Fruit fly (Drosophila melanogaster) whole organism, embryonic: ENCODE measurements around the gene TyrRII.
A peak's percentile ranks its signal among the peaks of the same experiment; 100 is the strongest.

Experiments
- ATbp ChIP-seq: fragments of 200-800 bp; sonication (Bioruptor generic); optimal IDR thresholded peaks from 2 replicates; lab custom pipeline; 2017; ENCODE audit warnings: missing biosample characterization, mild to moderate bottlenecking, missing genetic modification characterization, missing genetic modification reagents
- Antp ChIP-seq: fragments of 200-800 bp; sonication (Bioruptor generic); optimal IDR thresholded peaks from 3 replicates; lab custom pipeline; 2016; ENCODE audit warnings: missing biosample characterization, missing genetic modification characterization
- C15 ChIP-seq: fragments of 200-800 bp; sonication (Bioruptor generic); IDR thresholded peaks from 3 replicates; pipeline ENCODE4 v1.3.6; 2022; ENCODE audit warnings: missing biosample characterization, missing genetic modification characterization
- CG12659 ChIP-seq: fragments of 200-800 bp; sonication (Bioruptor generic); optimal IDR thresholded peaks from 3 replicates; lab custom pipeline; 2017; ENCODE audit warnings: mild to moderate bottlenecking, missing biosample characterization, missing genetic modification reagents, missing genetic modification characterization
- CG14860 ChIP-seq: fragments of 200-800 bp; sonication (Bioruptor generic); IDR thresholded peaks from 3 replicates; pipeline ENCODE4 v1.3.6; 2022; ENCODE audit warnings: missing biosample characterization, missing genetic modification characterization; ENCODE audit not compliant: partially characterized antibody
- CG16813 ChIP-seq: fragments of 200-800 bp; sonication (Bioruptor generic); IDR thresholded peaks from 3 replicates; pipeline ENCODE4 v1.3.6; 2022; ENCODE audit warnings: missing biosample characterization, missing genetic modification characterization; ENCODE audit not compliant: partially characterized antibody
- CG17385 ChIP-seq: fragments of 200-800 bp; sonication (Bioruptor generic); optimal IDR thresholded peaks from 3 replicates; lab custom pipeline; 2018; ENCODE audit warnings: missing biosample characterization, mild to moderate bottlenecking, missing genetic modification characterization
- CG18262 ChIP-seq: fragments of 200-800 bp; optimal IDR thresholded peaks from 3 replicates; lab custom pipeline; 2019; ENCODE audit warnings: missing biosample characterization, mild to moderate bottlenecking, missing genetic modification characterization, moderate library complexity
- CG2116 ChIP-seq: fragments of 200-800 bp; sonication (Bioruptor generic); optimal IDR thresholded peaks from 3 replicates; lab custom pipeline; 2018; ENCODE audit warnings: missing biosample characterization, mild to moderate bottlenecking, missing genetic modification characterization
- CG3065 ChIP-seq: fragments of 200-800 bp; sonication (Bioruptor generic); optimal IDR thresholded peaks from 2 replicates; lab custom pipeline; 2016; ENCODE audit warnings: missing biosample characterization, missing genetic modification characterization
- CG3726 ChIP-seq: fragments of 200-800 bp; sonication (Bioruptor generic); IDR thresholded peaks from 3 replicates; pipeline ENCODE4, ENCODE4 v1.3.6; 2022; ENCODE audit warnings: missing biosample characterization, missing genetic modification characterization
- CG3838 ChIP-seq: fragments of 200-800 bp; sonication (Bioruptor generic); optimal IDR thresholded peaks from 3 replicates; lab custom pipeline; 2016; ENCODE audit warnings: missing biosample characterization, missing genetic modification characterization
- CG3847 ChIP-seq: fragments of 200-800 bp; sonication (Bioruptor generic); IDR thresholded peaks from 2 replicates; pipeline ENCODE4 v1.3.6; 2022; ENCODE audit warnings: missing biosample characterization, missing genetic modification characterization
- CG4328 ChIP-seq: fragments of 200-800 bp; sonication (Bioruptor generic); optimal IDR thresholded peaks from 3 replicates; lab custom pipeline; 2017; ENCODE audit warnings: missing biosample characterization, missing genetic modification reagents, missing genetic modification characterization
- CG43689 ChIP-seq: fragments of 200-800 bp; sonication (Bioruptor generic); IDR thresholded peaks from 2 replicates; pipeline ENCODE4 v1.3.6; 2022; ENCODE audit warnings: missing biosample characterization, missing genetic modification characterization
- CG6689 ChIP-seq: fragments of 200-800 bp; sonication (Bioruptor generic); IDR thresholded peaks from 2 replicates; pipeline ENCODE4 v1.3.6; 2022; ENCODE audit warnings: missing biosample characterization, missing genetic modification characterization
- CG6813 ChIP-seq: fragments of 200-800 bp; sonication (Bioruptor generic); optimal IDR thresholded peaks from 2 replicates; lab custom pipeline; 2017; ENCODE audit warnings: missing biosample characterization, missing genetic modification characterization, mild to moderate bottlenecking, moderate library complexity, missing genetic modification reagents
- CG8089 ChIP-seq: fragments of 200-800 bp; sonication (Bioruptor generic); optimal IDR thresholded peaks from 3 replicates; lab custom pipeline; 2016; ENCODE audit warnings: missing biosample characterization, missing genetic modification characterization
- CG8290 ChIP-seq, 3 experiments: fragments of 200-800 bp; sonication (Bioruptor generic); optimal IDR thresholded peaks; 2 replicates each; lab custom pipeline; 2016 to 2019; ENCODE audit warnings: missing biosample characterization in 3 of 3, missing genetic modification characterization in 3 of 3, mild to moderate bottlenecking in 2 of 3, moderate library complexity in 1 of 3
- CG8478 ChIP-seq: fragments of >200 bp; optimal IDR thresholded peaks from 2 replicates; lab custom pipeline; 2018
- Ets97D ChIP-seq: fragments of 200-800 bp; sonication (Bioruptor generic); optimal IDR thresholded peaks from 3 replicates; lab custom pipeline; 2016; ENCODE audit warnings: missing biosample characterization, missing genetic modification characterization
- HHEX ChIP-seq: fragments of 200-800 bp; sonication (Bioruptor generic); optimal IDR thresholded peaks from 3 replicates; lab custom pipeline; 2017; ENCODE audit warnings: missing biosample characterization, mild to moderate bottlenecking, missing genetic modification characterization, missing genetic modification reagents
- Lpt ChIP-seq: fragments of >200 bp; optimal IDR thresholded peaks from 2 replicates; lab custom pipeline; 2018; ENCODE audit warnings: missing biosample characterization, missing genetic modification characterization
- MTF-1 ChIP-seq: fragments of 200-800 bp; sonication (Bioruptor generic); optimal IDR thresholded peaks from 2 replicates; lab custom pipeline; 2018; ENCODE audit warnings: missing biosample characterization, mild to moderate bottlenecking, missing genetic modification characterization, borderline replicate concordance
- NC2α ChIP-seq: fragments of 200-800 bp; sonication (Bioruptor generic); optimal IDR thresholded peaks from 2 replicates; lab custom pipeline; 2016; ENCODE audit warnings: missing biosample characterization, missing genetic modification characterization
- Sry-δ ChIP-seq: fragments of 200-800 bp; sonication (Bioruptor generic); optimal IDR thresholded peaks from 2 replicates; lab custom pipeline; 2016; ENCODE audit warnings: missing biosample characterization, missing genetic modification characterization
- Stat92E ChIP-seq, 3 experiments: fragments of >200 bp in 2 of 3; fragments of 200-800 bp in 1 of 3; sonication (Bioruptor generic) in 1 of 3; optimal IDR thresholded peaks; 2 replicates each; lab custom pipeline; 2017 to 2019; ENCODE audit warnings: missing biosample characterization in 3 of 3, missing genetic modification characterization in 3 of 3, mild to moderate bottlenecking in 1 of 3, moderate library complexity in 1 of 3
- ase ChIP-seq: fragments of 200-800 bp; sonication (Bioruptor generic); IDR thresholded peaks from 3 replicates; pipeline ENCODE4 v1.3.6; 2022; ENCODE audit warnings: missing biosample characterization, missing genetic modification characterization
- cad ChIP-seq: fragments of >200 bp; optimal IDR thresholded peaks from 2 replicates; lab custom pipeline; 2017; ENCODE audit warnings: missing biosample characterization, missing genetic modification characterization
- cato ChIP-seq: fragments of 200-800 bp; sonication (Bioruptor generic); optimal IDR thresholded peaks from 2 replicates; lab custom pipeline; 2016; ENCODE audit warnings: missing biosample characterization, missing genetic modification characterization, borderline replicate concordance
- corto ChIP-seq: fragments of 200-800 bp; sonication (Bioruptor generic); optimal IDR thresholded peaks from 2 replicates; lab custom pipeline; 2016; ENCODE audit warnings: missing biosample characterization, mild to moderate bottlenecking, missing genetic modification characterization, moderate library complexity
- dan ChIP-seq: fragments of 200-800 bp; sonication (Bioruptor generic); IDR thresholded peaks from 2 replicates; pipeline ENCODE4 v1.3.6; 2022; ENCODE audit warnings: missing biosample characterization, missing genetic modification characterization
- fd96Cb ChIP-seq: fragments of 200-800 bp; sonication (Bioruptor generic); optimal IDR thresholded peaks from 2 replicates; lab custom pipeline; 2018; ENCODE audit warnings: missing biosample characterization, mild to moderate bottlenecking, missing genetic modification characterization, moderate library complexity
- grau ChIP-seq: fragments of 200-800 bp; optimal IDR thresholded peaks from 3 replicates; lab custom pipeline; 2019; ENCODE audit warnings: missing biosample characterization, mild to moderate bottlenecking, missing genetic modification characterization, moderate library complexity
- hth ChIP-seq: fragments of >200 bp; optimal IDR thresholded peaks from 2 replicates; lab custom pipeline; 2017; ENCODE audit warnings: inconsistent platforms
- ind ChIP-seq: fragments of 200-800 bp; sonication (Bioruptor generic); optimal IDR thresholded peaks from 3 replicates; lab custom pipeline; 2016; ENCODE audit warnings: missing biosample characterization, missing genetic modification characterization
- lbe ChIP-seq: fragments of 200-800 bp; sonication (Bioruptor generic); optimal IDR thresholded peaks from 2 replicates; lab custom pipeline; 2016; ENCODE audit warnings: missing biosample characterization, mild to moderate bottlenecking, missing genetic modification characterization
- lov ChIP-seq, 2 experiments: fragments of 200-800 bp in 1 of 2; fragments of >200 bp in 1 of 2; sonication (Bioruptor generic) in 1 of 2; IDR thresholded peaks in 1 of 2; optimal IDR thresholded peaks in 1 of 2; 2 replicates in 1 of 2; 3 replicates in 1 of 2; pipeline versions ENCODE4 v1.3.6 to Lab custom; 2017 to 2022; ENCODE audit warnings: missing biosample characterization in 1 of 2, missing genetic modification characterization in 1 of 2
- mam ChIP-seq: fragments of 200-800 bp; sonication (Bioruptor generic); optimal IDR thresholded peaks from 3 replicates; lab custom pipeline; 2016; ENCODE audit warnings: missing biosample characterization, missing genetic modification characterization
- mirr ChIP-seq: fragments of 200-800 bp; sonication (Bioruptor generic); optimal IDR thresholded peaks from 3 replicates; lab custom pipeline; 2018; ENCODE audit warnings: missing biosample characterization, mild to moderate bottlenecking, missing genetic modification characterization
- odd ChIP-seq: fragments of 200-800 bp; sonication (Bioruptor generic); optimal IDR thresholded peaks from 2 replicates; lab custom pipeline; 2017; ENCODE audit warnings: missing biosample characterization, mild to moderate bottlenecking, missing genetic modification characterization
- org-1 ChIP-seq: fragments of 200-800 bp; sonication (Bioruptor generic); optimal IDR thresholded peaks from 2 replicates; lab custom pipeline; 2017; ENCODE audit warnings: missing biosample characterization, missing genetic modification characterization
- pzg ChIP-seq: fragments of 200-800 bp; sonication (Bioruptor generic); optimal IDR thresholded peaks from 3 replicates; lab custom pipeline; 2018; ENCODE audit warnings: missing biosample characterization, mild to moderate bottlenecking, missing genetic modification characterization, moderate library complexity
- sc ChIP-seq, 3 experiments: fragments of >200 bp in 2 of 3; fragments of 200-800 bp in 1 of 3; sonication (Bioruptor generic) in 1 of 3; optimal IDR thresholded peaks; 2 replicates in 2 of 3; 3 replicates in 1 of 3; lab custom pipeline; 2017; ENCODE audit warnings: mild to moderate bottlenecking in 1 of 3, missing biosample characterization in 1 of 3, missing genetic modification characterization in 1 of 3, missing genetic modification reagents in 1 of 3
- trh ChIP-seq: fragments of 200-800 bp; sonication (Bioruptor generic); optimal IDR thresholded peaks from 2 replicates; lab custom pipeline; 2016; ENCODE audit warnings: missing biosample characterization, missing genetic modification characterization
- twi ChIP-seq: fragments of 200-800 bp; optimal IDR thresholded peaks from 2 replicates; lab custom pipeline; 2019; ENCODE audit warnings: missing biosample characterization, mild to moderate bottlenecking, missing genetic modification characterization, moderate library complexity
- z ChIP-seq: fragments of 200-800 bp; sonication (Bioruptor generic); IDR thresholded peaks from 3 replicates; pipeline ENCODE4 v1.3.6; 2022; ENCODE audit warnings: missing biosample characterization, missing genetic modification characterization

The TyrRII gene

DNA sequence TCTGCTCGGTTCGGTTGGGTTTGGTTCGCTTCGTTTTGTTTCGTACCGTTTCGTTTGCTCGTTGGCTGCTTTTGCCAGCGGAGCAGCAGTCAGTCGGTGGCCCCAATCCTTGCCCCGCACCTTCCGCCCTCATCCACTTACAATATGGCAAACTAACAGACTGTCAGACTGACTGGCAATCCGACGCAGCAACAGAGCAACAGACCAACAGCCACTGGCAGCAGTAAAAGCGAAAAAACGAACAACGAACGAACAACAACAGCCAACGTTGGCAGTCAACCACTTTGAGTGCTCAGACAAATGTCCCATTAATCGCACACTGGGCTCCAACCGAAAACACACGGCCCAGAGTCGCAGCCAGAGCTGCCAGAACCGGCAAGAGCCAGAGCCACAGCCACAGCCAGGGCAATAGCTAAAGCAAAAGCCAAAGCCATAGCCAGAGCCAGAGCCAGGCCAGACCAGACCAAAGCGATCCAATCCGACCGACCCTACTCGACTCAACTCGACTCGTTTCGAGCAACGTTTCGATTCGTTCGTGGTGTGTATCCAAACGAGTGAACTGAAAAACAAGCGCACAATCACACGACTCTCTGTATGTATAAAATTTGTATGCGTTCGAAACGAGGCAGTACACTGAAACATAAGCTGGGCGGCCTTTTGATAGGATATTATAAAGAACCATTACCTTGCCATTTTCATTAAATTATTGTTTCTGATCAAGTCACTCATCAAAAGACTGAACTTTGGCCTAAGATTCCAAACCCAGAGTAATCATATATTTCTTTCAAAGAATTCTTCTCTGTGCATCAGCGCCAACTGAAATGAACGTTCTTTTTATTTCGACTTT, 32.5 kb upstream of the TyrRII start (continued):
- TF ChIP-seq Lpt (no peak), z (peak; percentile 76; the same call in 2 of the 3 replicates), CG43689 (GFP tag; lab: Robert Waterston, UW) (peak; percentile 98), fd96Cb (tag; lab: Kevin White, UChicago) (peak; percentile 99), cato (peak; percentile 99), odd (GFP tag; lab: Kevin White, UChicago) (peak; percentile 98), mirr (GFP tag; lab: Kevin White, UChicago) (peak; percentile 68), trh (GFP tag; lab: Kevin White, UChicago) (peak; percentile 99), CG3726 (GFP tag; lab: Robert Waterston, UW) (peak; percentile 99), ATbp (GFP tag; lab: Kevin White, UChicago) (peak; percentile 99), CG8089 (peak; percentile 99), CG14860 (GFP tag; lab: Robert Waterston, UW) (no peak), CG8478 (no peak), CG6689 (GFP tag; lab: Robert Waterston, UW) (peak; percentile 99), pzg (GFP tag; lab: Kevin White, UChicago) (peak; percentile 25), CG4328 (GFP tag; lab: Kevin White, UChicago) (peak; percentile 86), CG16813 (GFP tag; lab: Robert Waterston, UW) (no peak), ind (GFP tag; lab: Kevin White, UChicago) (peak; percentile 99), ase (peak; percentile 99), sc (optimal IDR thresholded peaks at IDR 0.05; lab: Kevin White, UChicago) (no peak), sc (GFP tag; optimal IDR thresholded peaks at IDR 0.05; lab: Kevin White, UChicago) (peak; percentile 99), mam (GFP tag; lab: Kevin White, UChicago) (peak; percentile 99), CG2116 (peak; percentile 91), MTF-1 (GFP tag; lab: Kevin White, UChicago) (peak; percentile 96), CG17385 (GFP tag; lab: Kevin White, UChicago) (peak; percentile 98), CG3838 (peak; percentile 96), lbe (peak; percentile 99), NC2α (GFP tag; lab: Kevin White, UChicago) (peak; percentile 99), CG3847 (peak; percentile 98), twi (tag; lab: Kevin White, UChicago) (peak; percentile 92), Ets97D (peak; percentile 96), Antp (peak; percentile 99), org-1 (GFP tag; lab: Kevin White, UChicago) (peak; percentile 99), Stat92E (GFP tag; optimal IDR thresholded peaks at IDR 0.05; lab: Kevin White, UChicago) (peak in 1 of 3 experiments; percentile 96), CG8290 (GFP tag; optimal IDR thresholded peaks at IDR 0.05; lab: Kevin White, UChicago) (peak; percentile 98), CG8290 (tag; optimal IDR thresholded peaks at IDR 0.05; lab: Kevin White, UChicago) (peak; percentile 75 to 99), cad (GFP tag; lab: Kevin White, UChicago) (no peak), lov (optimal IDR thresholded peaks at IDR 0.05; lab: Kevin White, UChicago) (no peak), lov (GFP tag; IDR thresholded peaks at IDR 0.05; lab: Robert Waterston, UW) (peak; percentile 98), grau (tag; lab: Kevin White, UChicago) (peak; percentile 98), HHEX (GFP tag; lab: Kevin White, UChicago) (peak; percentile 99), dan (peak; percentile 93), C15 (peak; percentile 97), hth (no peak), CG3065 (peak; percentile 98), CG6813 (peak; percentile 98), CG12659 (GFP tag; lab: Kevin White, UChicago) (peak; percentile 99), Sry-δ (GFP tag; lab: Kevin White, UChicago) (peak; percentile 79), corto (GFP tag; lab: Kevin White, UChicago) (peak; percentile 100), CG18262 (tag; lab: Kevin White, UChicago) (peak; percentile 99)
